Worm (Caenorhabditis elegans): ENCODE results near the gene B0273.1.
"Not testable (repeated sequence)": the region's sequence is repeated elsewhere in the genome, so short reads cannot be mapped to it uniquely, and the experiment has no call there.

B0273.1 gene

ce11 chrIV:5476468-5476867, 17.3 kb upstream of the B0273.1 start, which contains the start of gene T11F8.4:
T11F8.4 (minus strand) TSS chrIV:5476568.
- TF ChIP-seq efl-1 (optimal IDR thresholded peaks at IDR 0.05) (no peak), efl-1 (GFP tag; optimal IDR thresholded peaks at IDR 0.05 in 1 of 2) (no peak), nhr-85 (tag) (no peak), fkh-10 (GFP tag; optimal IDR thresholded peaks at IDR 0.05) (no peak), tlp-1 (tag; optimal IDR thresholded peaks at IDR 0.05) (no peak), unc-98 (GFP tag; IDR thresholded peaks at IDR 0.05) (no peak), ztf-4 (tag; optimal IDR thresholded peaks at IDR 0.05) (no peak), hlh-4 (tag; optimal IDR thresholded peaks at IDR 0.05) (no peak)

- TF ChIP-seq C04F5.9 (tag; optimal IDR thresholded peaks at IDR 0.05), result no peak
- TF ChIP-seq mep-1 (tag; optimal IDR thresholded peaks at IDR 0.05), result no peak
- TF ChIP-seq nhr-77 (tag; optimal IDR thresholded peaks at IDR 0.05), result no peak
Measured at ce11 chrIV:5479289-5479688, 14.5 kb upstream of the B0273.1 start, which contains the start of gene T11F8.1. T11F8.1 (plus strand) TSS chrIV:5479589.

DNA sequence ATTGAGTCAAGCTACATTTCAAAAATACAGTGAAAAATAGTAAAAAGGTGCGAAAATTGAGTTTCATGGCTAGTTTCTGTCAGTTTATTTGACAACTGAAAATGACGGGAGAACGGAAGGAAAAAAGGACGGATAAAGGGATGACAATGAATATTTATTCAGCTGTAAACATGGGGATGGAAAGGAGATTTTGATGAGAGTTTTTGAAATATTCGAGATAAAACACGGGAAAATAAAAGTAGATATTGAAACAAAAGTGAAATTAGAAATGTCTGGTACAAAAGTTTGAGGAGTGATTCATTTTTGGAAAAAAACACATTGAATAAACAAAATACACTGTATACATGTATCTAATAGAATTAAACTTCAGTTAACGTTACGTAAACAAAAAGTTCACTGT, 11.6 kb upstream of the B0273.1 start, which contains the start of gene T11F8.12:
Gene T11F8.12, minus strand, starts transcription at position 101 of the 400 bp plus-strand sequence.
- no peak for TF ChIP-seq fos-1 (tag; optimal IDR thresholded peaks at IDR 0.05)
- no peak for TF ChIP-seq ceh-8 (GFP tag; optimal IDR thresholded peaks at IDR 0.05)
- no peak for TF ChIP-seq fkh-8 (tag; optimal IDR thresholded peaks at IDR 0.05)
- TF ChIP-seq nhr-28 (tag; optimal IDR thresholded peaks at IDR 0.05), result no peak
- no peak for TF ChIP-seq ztf-4 (tag; optimal IDR thresholded peaks at IDR 0.05)
- no peak for TF ChIP-seq snpc-4 (tag; optimal IDR thresholded peaks at IDR 0.05)
- no peak for TF ChIP-seq unc-86 (tag; optimal IDR thresholded peaks at IDR 0.05)
- TF ChIP-seq ceh-88 (GFP tag; IDR thresholded peaks at IDR 0.05), result no peak
- TF ChIP-seq efl-3 (GFP tag; optimal IDR thresholded peaks at IDR 0.05), result no peak
- TF ChIP-seq sox-4 (tag; optimal IDR thresholded peaks at IDR 0.05), result no peak
- TF ChIP-seq mef-2 (tag; optimal IDR thresholded peaks at IDR 0.05), result no peak
- TF ChIP-seq lir-3 (tag; optimal IDR thresholded peaks at IDR 0.05; ENCODE audit: poor library complexity), result no peak
- no peak for TF ChIP-seq C34B4.2 (tag; optimal IDR thresholded peaks at IDR 0.05)
- TF ChIP-seq nhr-12 (tag; optimal IDR thresholded peaks at IDR 0.05), result no peak
- TF ChIP-seq lin-15B (tag; optimal IDR thresholded peaks at IDR 0.05), result no peak
- no peak for TF ChIP-seq mab-9 (GFP tag; IDR thresholded peaks at IDR 0.05)
- TF ChIP-seq nhr-90 (tag; optimal IDR thresholded peaks at IDR 0.05; ENCODE audit: poor library complexity), result no peak

DNA sequence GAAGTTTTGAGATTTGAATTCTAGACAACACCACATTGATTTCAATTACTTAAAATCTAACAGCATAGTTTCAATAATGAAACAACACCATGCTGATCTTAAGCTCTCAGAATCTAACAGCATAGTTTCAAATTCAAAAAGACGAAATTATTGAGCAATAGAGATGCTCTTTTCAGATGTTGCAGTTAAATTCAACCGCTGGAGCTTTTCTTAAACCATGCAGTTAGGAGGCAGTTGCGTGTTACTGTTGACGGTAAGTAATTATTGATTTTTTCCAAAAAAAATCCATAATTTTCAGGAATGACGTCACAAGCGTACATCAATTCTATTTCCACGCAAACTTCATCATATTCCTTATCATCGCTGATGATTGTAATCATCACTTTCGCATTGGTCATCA, 11.1 kb upstream of the B0273.1 start, which contains the start of gene T11F8.5:
Gene T11F8.5, plus strand, starts transcription at position 301 of the 400 bp plus-strand sequence.
- TF ChIP-seq C16A3.4 (tag; optimal IDR thresholded peaks at IDR 0.05) (no peak), unc-30 (tag; optimal IDR thresholded peaks at IDR 0.05) (no peak), F16B12.6 (tag; optimal IDR thresholded peaks at IDR 0.05) (no peak), alr-1 (tag; optimal IDR thresholded peaks at IDR 0.05; ENCODE audit: borderline replicate concordance) (no peak), tbx-2 (tag; optimal IDR thresholded peaks at IDR 0.05) (no peak), mef-2 (tag; optimal IDR thresholded peaks at IDR 0.05) (no peak), lin-35 (GFP tag; optimal IDR thresholded peaks at IDR 0.05) (no peak), Y116A8C.19 (tag; optimal IDR thresholded peaks at IDR 0.05; ENCODE audit: borderline replicate concordance) (no peak), nhr-28 (tag; optimal IDR thresholded peaks at IDR 0.05) (no peak), unc-86 (tag; optimal IDR thresholded peaks at IDR 0.05) (no peak), sox-4 (tag; optimal IDR thresholded peaks at IDR 0.05) (no peak), C34B4.2 (tag; optimal IDR thresholded peaks at IDR 0.05) (no peak), lin-13 (GFP tag; optimal IDR thresholded peaks at IDR 0.05) (no peak), zip-4 (GFP tag; optimal IDR thresholded peaks at IDR 0.05) (no peak)

ce11 chrIV:5486208-5486731, 7.5 kb upstream of the B0273.1 start, which contains the start of the genes snpc-3.1 and puf-7:
snpc-3.1 (minus strand) TSS chrIV:5486258.
puf-7 (plus strand) TSS chrIV:5486713.
- not testable (repeated sequence) for TF ChIP-seq hlh-4 (tag; optimal IDR thresholded peaks at IDR 0.05); ceh-63 (GFP tag; optimal IDR thresholded peaks at IDR 0.05); lsy-2 (tag; optimal IDR thresholded peaks at IDR 0.05)
